Worm (Caenorhabditis elegans): ENCODE data around the gene srh-33.

DNA sequence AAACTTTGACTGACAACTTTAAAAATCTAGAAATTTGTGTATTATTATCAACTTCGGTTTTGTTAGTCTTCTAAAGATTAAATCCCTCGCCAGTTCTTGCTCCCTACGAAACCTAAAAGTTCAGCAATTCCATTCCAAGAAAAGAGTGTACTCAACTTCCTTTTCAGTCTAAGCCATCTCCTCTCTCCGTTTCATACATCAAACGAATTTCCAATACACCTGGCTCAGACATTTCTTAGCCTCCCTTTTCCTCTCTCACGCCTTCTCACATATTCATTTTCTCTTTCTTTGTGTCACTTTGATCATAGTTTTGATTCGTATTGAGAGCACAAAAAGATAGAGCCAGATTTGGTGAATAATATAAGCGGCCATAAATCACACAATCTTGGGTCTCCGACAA, 46.8 kb downstream of the srh-33 start, which contains the start of gene nhr-253:
- TF ChIP-seq nhr-25 (tag; optimal IDR thresholded peaks at IDR 0.05; ENCODE audit: borderline replicate concordance, insufficient read depth) (no peak), nhr-76 (tag; optimal IDR thresholded peaks at IDR 0.05) (no peak), nhr-77 (tag; optimal IDR thresholded peaks at IDR 0.05) (no peak), aly-2 (tag; optimal IDR thresholded peaks at IDR 0.05) (no peak), nhr-28 (tag; optimal IDR thresholded peaks at IDR 0.05) (no peak), ama-1 (optimal IDR thresholded peaks at IDR 0.05) (no peak), lin-39 (tag; optimal IDR thresholded peaks at IDR 0.05) (no peak), nhr-42 (GFP tag; IDR thresholded peaks at IDR 0.05) (no peak)
